Worm (Caenorhabditis elegans) whole organism, L4 larva: ENCODE results near the gene pdhb-1.
"Not testable (repeated sequence)": the region's sequence is repeated elsewhere in the genome, so short reads cannot be mapped to it uniquely, and the experiment has no call there.

Experiments
- R02D3.7 ChIP-seq: fragments of 150-350 bp; sonication (generic microtip); optimal IDR thresholded peaks from 3 replicates; lab custom pipeline; 2014; ENCODE audit warnings: missing biosample characterization, missing genetic modification characterization
- Y75B8A.6 ChIP-seq: fragments of 200-800 bp; sonication (Bioruptor generic); IDR thresholded peaks from 2 replicates; pipeline ENCODE4 v1.3.6; 2022; ENCODE audit warnings: missing genetic modification reagents, missing genetic modification characterization, missing compliant biosample characterization
- ZK337.2 ChIP-seq: fragments of 200-800 bp; sonication (Bioruptor generic); IDR thresholded peaks from 2 replicates; pipeline ENCODE4 v1.3.6; 2022; ENCODE audit warnings: missing genetic modification reagents, missing genetic modification characterization, missing compliant biosample characterization
- ZK546.5 ChIP-seq, 2 experiments: sonication (generic microtip); optimal IDR thresholded peaks; 2 replicates each; lab custom pipeline; 2017; ENCODE audit warnings: missing biosample characterization in 2 of 2, missing genetic modification characterization in 2 of 2
- aha-1 ChIP-seq: fragments of 150-350 bp; peaks from one replicate; lab custom pipeline; 2014; ENCODE audit warnings: missing biosample characterization, missing genetic modification characterization
- aly-2 ChIP-seq: sonication (generic microtip); optimal IDR thresholded peaks from 2 replicates; lab custom pipeline; 2018; ENCODE audit warnings: missing biosample characterization, missing genetic modification characterization
- ceh-32 ChIP-seq: sonication (generic microtip); optimal IDR thresholded peaks from 2 replicates; lab custom pipeline; 2016; ENCODE audit warnings: mild to moderate bottlenecking, missing genetic modification characterization, missing compliant biosample characterization; ENCODE audit not compliant: poor library complexity
- ceh-62 ChIP-seq: sonication (generic microtip); optimal IDR thresholded peaks from 2 replicates; lab custom pipeline; 2017; ENCODE audit warnings: missing biosample characterization, missing genetic modification characterization
- daf-12 ChIP-seq: fragments of 150-350 bp; optimal IDR thresholded peaks from 2 replicates; lab custom pipeline; 2014; ENCODE audit warnings: missing biosample characterization, missing genetic modification reagents, missing genetic modification characterization
- dpl-1 ChIP-seq: fragments of 150-350 bp; optimal IDR thresholded peaks from 2 replicates; lab custom pipeline; 2014; ENCODE audit warnings: missing biosample characterization, missing genetic modification reagents, missing genetic modification characterization
- fkh-10 ChIP-seq: fragments of 150-350 bp; optimal IDR thresholded peaks from 2 replicates; lab custom pipeline; 2014; ENCODE audit warnings: missing biosample characterization, missing genetic modification reagents, missing genetic modification characterization
- fos-1 ChIP-seq: fragments of 150-350 bp; optimal IDR thresholded peaks from 2 replicates; lab custom pipeline; 2014; ENCODE audit warnings: missing biosample characterization, missing genetic modification characterization
- hif-1 ChIP-seq, 2 experiments: sonication (generic microtip); optimal IDR thresholded peaks; 2 replicates each; lab custom pipeline; 2016 to 2017; ENCODE audit warnings: missing compliant biosample characterization in 2 of 2, missing genetic modification characterization in 2 of 2, missing genetic modification reagents in 2 of 2, missing genotype in 2 of 2, mild to moderate bottlenecking in 1 of 2
- hlh-11 ChIP-seq: fragments of 200-800 bp; sonication (Bioruptor generic); optimal IDR thresholded peaks from 2 replicates; lab custom pipeline; 2018; ENCODE audit warnings: mild to moderate bottlenecking, missing genetic modification characterization, missing compliant biosample characterization
- hlh-30 ChIP-seq: sonication (generic microtip); optimal IDR thresholded peaks from 2 replicates; lab custom pipeline; 2017; ENCODE audit warnings: antibody characterized with exemption, mild to moderate bottlenecking, missing genetic modification characterization, missing compliant biosample characterization; ENCODE audit not compliant: insufficient read depth
- lin-39 ChIP-seq: fragments of 150-350 bp; optimal IDR thresholded peaks from 2 replicates; lab custom pipeline; 2014; ENCODE audit warnings: missing biosample characterization, missing genetic modification reagents, missing genetic modification characterization
- madf-5 ChIP-seq, 2 experiments: fragments of 200-800 bp; sonication (Bioruptor generic); IDR thresholded peaks; 2 replicates each; pipeline ENCODE4 v1.3.6; 2022; ENCODE audit warnings: missing compliant biosample characterization in 2 of 2, missing genetic modification characterization in 2 of 2
- mdl-1 ChIP-seq, 2 experiments: fragments of 150-350 bp in 1 of 2; sonication (generic microtip) in 1 of 2; optimal IDR thresholded peaks; 2 replicates each; lab custom pipeline; 2014 to 2017; ENCODE audit warnings: missing biosample characterization in 2 of 2, missing genetic modification characterization in 2 of 2
- mxl-3 ChIP-seq: fragments of 200-800 bp; sonication (Bioruptor generic); optimal IDR thresholded peaks from 2 replicates; lab custom pipeline; 2018; ENCODE audit warnings: mild to moderate bottlenecking, missing genetic modification characterization, missing compliant biosample characterization
- nhr-10 ChIP-seq: fragments of 150-350 bp; optimal IDR thresholded peaks from 2 replicates; lab custom pipeline; 2014; ENCODE audit warnings: missing biosample characterization, missing genetic modification characterization
- nhr-11 ChIP-seq: fragments of 150-350 bp; optimal IDR thresholded peaks from 2 replicates; lab custom pipeline; 2014; ENCODE audit warnings: missing biosample characterization, missing genetic modification characterization
- pha-4 ChIP-seq, 2 experiments: fragments of 150-350 bp in 1 of 2; fragments of 200-800 bp in 1 of 2; sonication (Bioruptor generic) in 1 of 2; IDR thresholded peaks in 1 of 2; optimal IDR thresholded peaks in 1 of 2; 2 replicates each; pipeline versions ENCODE4 v1.3.6 to Lab custom; 2014 to 2022; ENCODE audit warnings: missing genetic modification characterization in 2 of 2, missing genetic modification reagents in 2 of 2, missing biosample characterization in 1 of 2, missing compliant biosample characterization in 1 of 2
- snpc-1.2 ChIP-seq: fragments of 200-800 bp; sonication (Bioruptor generic); IDR thresholded peaks from 2 replicates; pipeline ENCODE4 v1.3.6; 2022; ENCODE audit warnings: missing genetic modification reagents, missing genetic modification characterization, missing compliant biosample characterization
- spr-1 ChIP-seq: sonication (generic microtip); optimal IDR thresholded peaks from 2 replicates; lab custom pipeline; 2016; ENCODE audit warnings: mild to moderate bottlenecking, missing genetic modification characterization, missing compliant biosample characterization
- tag-97 ChIP-seq: fragments of 200-800 bp; sonication (Bioruptor generic); IDR thresholded peaks from 2 replicates; pipeline ENCODE4 v1.3.6; 2022; ENCODE audit warnings: missing genetic modification characterization, missing compliant biosample characterization
- unc-130 ChIP-seq: sonication (generic microtip); optimal IDR thresholded peaks from 2 replicates; lab custom pipeline; 2016; ENCODE audit warnings: missing genetic modification reagents, missing genetic modification characterization, missing compliant biosample characterization
- unc-62 ChIP-seq, 3 experiments: fragments of 150-350 bp in 1 of 3; sonication (generic microtip); optimal IDR thresholded peaks in 2 of 3; peaks in 1 of 3; 1 replicate in 1 of 3; 2 replicates in 2 of 3; lab custom pipeline; 2014 to 2017; ENCODE audit warnings: missing biosample characterization in 3 of 3, missing genetic modification characterization in 3 of 3, missing genetic modification reagents in 3 of 3, missing genotype in 1 of 3
- zfp-2 ChIP-seq: sonication (generic microtip); optimal IDR thresholded peaks from 2 replicates; lab custom pipeline; 2016; ENCODE audit warnings: mild to moderate bottlenecking, missing genetic modification characterization, missing compliant biosample characterization

Gene pdhb-1

DNA sequence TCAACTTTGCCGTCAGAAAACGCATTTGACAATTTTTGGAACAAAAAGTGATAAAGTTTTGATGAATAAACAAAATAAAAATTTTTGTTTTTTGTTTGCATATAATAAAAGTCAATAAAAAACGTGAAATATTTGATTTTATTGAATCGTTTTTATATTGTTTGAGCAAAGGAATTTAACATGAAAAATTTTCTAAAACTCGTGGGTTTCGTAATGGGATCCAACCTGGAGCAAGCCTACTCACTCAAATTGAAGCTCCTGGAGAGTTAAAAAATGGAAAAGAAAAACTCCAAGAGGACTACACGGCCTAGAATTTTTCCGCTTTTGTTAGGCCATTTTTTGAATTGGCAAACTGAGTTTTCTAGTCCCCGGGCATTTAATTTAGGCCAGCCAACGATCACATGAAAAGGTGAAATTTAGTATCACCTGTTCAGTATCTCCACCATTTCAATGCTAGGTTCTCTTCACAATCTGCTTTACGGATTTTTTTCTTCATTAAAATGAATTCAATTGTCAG, 29.0 kb downstream of the pdhb-1 start, which contains the start of the genes C04C3.9 and srz-60:
TSS of gene C04C3.9 (minus strand) at position 101 of the 517 bp plus-strand sequence.
TSS of gene srz-60 (plus strand) at position 467 of the 517 bp plus-strand sequence.
- TF ChIP-seq unc-62 (GFP tag; optimal IDR thresholded peaks at IDR 0.05 in 1 of 2; lab: Kevin White, UChicago) (peak in 1 of 2 experiments; percentile 30), unc-62 (tag; optimal IDR thresholded peaks at IDR 0.05; lab: Kevin White, UChicago) (no peak), fos-1 (no peak)
- TF ChIP-seq, all 104 proteins: peak for 1

DNA sequence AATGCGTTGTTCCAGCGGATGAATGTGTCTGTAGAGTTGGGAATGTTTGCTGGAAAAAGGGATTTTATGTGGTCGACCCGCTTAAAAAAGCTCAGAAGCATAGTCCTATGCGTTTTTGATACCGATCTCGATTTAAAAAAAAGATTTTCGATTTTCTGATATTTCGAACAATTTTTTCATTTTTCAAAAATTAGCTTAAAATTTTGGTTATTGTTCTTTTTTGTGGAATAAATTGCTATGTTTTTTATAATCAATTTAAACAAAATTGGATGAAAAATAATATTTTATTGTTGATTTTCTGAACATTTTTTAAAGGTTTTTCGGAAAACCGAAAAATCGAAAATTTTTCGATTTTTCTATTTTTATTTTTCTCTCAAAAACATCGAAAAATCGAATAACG, 33.9 kb downstream of the pdhb-1 start, which contains the start of gene C04C3.7:
TSS of gene C04C3.7 (minus strand) at position 101 of the 400 bp plus-strand sequence.
- TF ChIP-seq tag-97 (GFP tag; lab: Robert Waterston, UW); R02D3.7 (tag; lab: Kevin White, UChicago); dpl-1 (GFP tag; lab: Kevin White, UChicago): not testable (repeated sequence)

DNA sequence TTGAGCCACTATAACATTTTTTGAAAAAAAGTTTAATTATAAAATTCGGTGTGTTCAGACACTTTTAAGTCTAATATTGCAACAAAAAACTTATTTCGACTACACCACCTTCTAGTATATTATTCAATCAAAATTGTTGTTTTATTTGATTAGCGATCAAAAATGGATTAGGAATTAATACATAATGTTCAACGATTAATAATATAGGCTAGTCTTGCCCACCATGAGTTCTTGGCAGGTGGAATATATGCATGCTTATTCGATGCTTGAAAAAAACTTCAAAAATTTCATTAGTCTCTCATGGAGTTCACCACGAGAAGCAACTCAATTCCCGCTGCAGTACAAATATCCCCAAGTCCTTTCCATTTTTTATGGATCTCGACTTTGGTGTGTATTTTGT, 36.5 kb downstream of the pdhb-1 start, which contains the start of gene srz-32:
TSS of gene srz-32 (plus strand) at position 301 of the 400 bp plus-strand sequence.
- no peak for TF ChIP-seq hlh-11 (tag; lab: Kevin White, UChicago)
- TF ChIP-seq aly-2 (tag; lab: Kevin White, UChicago), result no peak
- TF ChIP-seq fos-1, result no peak
- no peak for TF ChIP-seq mdl-1 (tag; optimal IDR thresholded peaks at IDR 0.05; lab: Kevin White, UChicago)
- no peak for TF ChIP-seq ZK546.5 (tag; optimal IDR thresholded peaks at IDR 0.05; lab: Kevin White, UChicago)
- TF ChIP-seq Y75B8A.6, result no peak

DNA sequence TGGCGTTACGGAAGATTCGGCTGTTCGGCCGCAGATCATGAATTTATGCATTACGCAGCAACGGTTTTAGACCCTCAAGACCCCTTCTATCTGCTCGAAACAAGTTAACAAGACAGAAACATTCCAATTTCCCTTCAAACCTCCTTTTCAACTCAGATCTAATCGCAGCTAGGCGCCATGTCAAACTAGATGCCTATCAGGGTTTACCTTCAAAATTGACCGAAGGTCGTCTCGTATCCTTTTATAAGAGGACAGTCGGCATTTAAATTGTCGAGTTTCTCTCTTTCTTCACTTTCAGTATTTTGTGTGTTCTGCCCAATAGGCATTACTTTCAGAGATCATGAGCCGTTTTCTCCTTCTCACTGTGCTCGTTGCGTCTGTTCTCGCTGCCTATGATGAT, 38.5 kb downstream of the pdhb-1 start, which contains the start of gene grd-13:
TSS of gene grd-13 (plus strand) at position 291 of the 400 bp plus-strand sequence.
- TF ChIP-seq unc-62 (GFP tag; optimal IDR thresholded peaks at IDR 0.05 in 1 of 2; lab: Kevin White, UChicago) (peak in 1 of 2 experiments; percentile 32), unc-62 (tag; optimal IDR thresholded peaks at IDR 0.05; lab: Kevin White, UChicago) (no peak), daf-12 (tag; lab: Kevin White, UChicago) (no peak), hlh-30 (tag; lab: Kevin White, UChicago) (no peak)
- TF ChIP-seq, all 104 proteins: peak for 1

- TF ChIP-seq ceh-62 (tag; lab: Kevin White, UChicago), result no peak
- no peak for TF ChIP-seq nhr-10
- TF ChIP-seq aha-1 (tag; lab: Kevin White, UChicago), result no peak
Measured at ce11 chrIV:3439354-3439753, 39.9 kb downstream of the pdhb-1 start, which contains the start of gene grd-3. TSS of gene grd-3 (plus strand) at chrIV:3439655.

DNA sequence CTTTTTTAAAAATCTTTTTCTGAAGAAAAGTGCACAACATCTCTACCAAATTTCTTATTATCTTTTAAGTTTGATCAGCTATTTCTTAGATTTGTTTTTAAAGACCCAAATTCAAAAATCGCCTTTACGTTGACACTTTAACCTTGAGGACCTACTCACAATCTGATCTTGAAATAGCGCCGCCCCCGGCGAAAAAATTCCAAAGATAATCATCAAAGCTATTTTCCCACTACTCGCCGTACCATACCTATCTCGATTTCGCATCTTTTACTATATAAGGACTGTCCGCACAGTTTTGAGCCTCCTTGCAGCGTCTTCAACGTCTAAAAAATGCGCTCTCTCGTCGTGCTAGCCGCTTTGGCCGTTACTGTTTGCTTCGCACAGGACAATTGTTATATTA, 41.4 kb downstream of the pdhb-1 start, which contains the start of gene grd-10:
TSS of gene grd-10 (plus strand) at position 208 of the 400 bp plus-strand sequence.
- TF ChIP-seq ceh-32 (tag; lab: Kevin White, UChicago) (no peak), snpc-1.2 (GFP tag; lab: Robert Waterston, UW) (no peak), zfp-2 (tag; lab: Kevin White, UChicago) (no peak), lin-39 (tag; lab: Kevin White, UChicago) (no peak), ZK337.2 (GFP tag; lab: Robert Waterston, UW) (no peak), spr-1 (tag; lab: Kevin White, UChicago) (no peak), pha-4 (GFP tag; IDR thresholded peaks at IDR 0.05; lab: Robert Waterston, UW) (no peak), pha-4 (tag; optimal IDR thresholded peaks at IDR 0.05; lab: Kevin White, UChicago) (no peak), madf-5 (GFP tag; IDR thresholded peaks at IDR 0.05; lab: Robert Waterston, UW) (no peak), mxl-3 (no peak), unc-130 (GFP tag; lab: Kevin White, UChicago) (no peak), hif-1 (tag; optimal IDR thresholded peaks at IDR 0.05; lab: Kevin White, UChicago) (no peak), nhr-11 (tag; lab: Kevin White, UChicago) (no peak), fkh-10 (GFP tag; lab: Kevin White, UChicago) (no peak)
